Fruit fly (Drosophila melanogaster) whole organism, embryonic: ENCODE data around the gene CG10089.

Experiments
- Abd-B ChIP-seq: fragments of 200-800 bp; sonication (Bioruptor generic); optimal IDR thresholded peaks from 2 replicates; lab custom pipeline; 2018; ENCODE audit warnings: missing biosample characterization, mild to moderate bottlenecking, missing genetic modification characterization, moderate library complexity
- Ada2b ChIP-seq: fragments of 200-800 bp; sonication (Bioruptor generic); IDR thresholded peaks from 2 replicates; pipeline ENCODE4 v1.3.6; 2022; ENCODE audit warnings: missing biosample characterization, missing genetic modification characterization
- Atf3 ChIP-seq: fragments of 200-800 bp; sonication (Bioruptor generic); optimal IDR thresholded peaks from 3 replicates; lab custom pipeline; 2016; ENCODE audit warnings: missing biosample characterization, missing genetic modification characterization
- CG10267 ChIP-seq: fragments of 200-800 bp; sonication (Bioruptor generic); optimal IDR thresholded peaks from 2 replicates; lab custom pipeline; 2018; ENCODE audit warnings: missing biosample characterization, mild to moderate bottlenecking, missing genetic modification characterization, moderate library complexity
- CG11456 ChIP-seq: fragments of 200-800 bp; sonication (Bioruptor generic); IDR thresholded peaks from 3 replicates; pipeline ENCODE4 v1.3.6; 2022; ENCODE audit warnings: missing biosample characterization, missing genetic modification characterization
- CG12071 ChIP-seq: fragments of 200-800 bp; sonication (Bioruptor generic); optimal IDR thresholded peaks from 3 replicates; lab custom pipeline; 2018; ENCODE audit warnings: missing biosample characterization, mild to moderate bottlenecking, missing genetic modification characterization
- CG12155 ChIP-seq: fragments of 200-800 bp; sonication (Bioruptor generic); optimal IDR thresholded peaks from 3 replicates; lab custom pipeline; 2016; ENCODE audit warnings: missing biosample characterization, missing genetic modification characterization
- CG13775 ChIP-seq: fragments of 200-800 bp; sonication (Bioruptor generic); optimal IDR thresholded peaks from 3 replicates; lab custom pipeline; 2017; ENCODE audit warnings: missing biosample characterization, mild to moderate bottlenecking, missing genetic modification characterization
- CG15479 ChIP-seq: fragments of 200-800 bp; sonication (Bioruptor generic); optimal IDR thresholded peaks from 3 replicates; lab custom pipeline; 2019; ENCODE audit warnings: missing biosample characterization, mild to moderate bottlenecking, missing genetic modification characterization, moderate library complexity
- CG15601 ChIP-seq: fragments of 200-800 bp; sonication (Bioruptor generic); optimal IDR thresholded peaks from 3 replicates; lab custom pipeline; 2019; ENCODE audit warnings: missing biosample characterization, mild to moderate bottlenecking, missing genetic modification characterization, moderate library complexity
- CG16863 ChIP-seq: fragments of 200-800 bp; sonication (Bioruptor generic); optimal IDR thresholded peaks from 3 replicates; lab custom pipeline; 2016; ENCODE audit warnings: missing biosample characterization, missing genetic modification characterization
- CG18764 ChIP-seq: fragments of 200-800 bp; sonication (Bioruptor generic); optimal IDR thresholded peaks from 3 replicates; lab custom pipeline; 2016; ENCODE audit warnings: missing biosample characterization, missing genetic modification characterization
- CG2129 ChIP-seq: fragments of 200-800 bp; sonication (Bioruptor generic); IDR thresholded peaks from 2 replicates; pipeline ENCODE4 v1.3.6; 2022; ENCODE audit warnings: missing biosample characterization, missing genetic modification characterization; ENCODE audit not compliant: partially characterized antibody
- CG2712 ChIP-seq: fragments of 200-800 bp; optimal IDR thresholded peaks from 3 replicates; lab custom pipeline; 2019; ENCODE audit warnings: missing biosample characterization, mild to moderate bottlenecking, missing genetic modification characterization, moderate library complexity
- CG30431 ChIP-seq: fragments of 200-800 bp; sonication (Bioruptor generic); optimal IDR thresholded peaks from 2 replicates; lab custom pipeline; 2017; ENCODE audit warnings: missing biosample characterization, missing genetic modification characterization
- CG3847 ChIP-seq: fragments of 200-800 bp; sonication (Bioruptor generic); IDR thresholded peaks from 2 replicates; pipeline ENCODE4 v1.3.6; 2022; ENCODE audit warnings: missing biosample characterization, missing genetic modification characterization
- CG3995 ChIP-seq: fragments of 200-800 bp; sonication (Bioruptor generic); optimal IDR thresholded peaks from 3 replicates; lab custom pipeline; 2016; ENCODE audit warnings: missing biosample characterization, missing genetic modification characterization
- CG4820 ChIP-seq: fragments of 200-800 bp; sonication (Bioruptor generic); optimal IDR thresholded peaks from 3 replicates; lab custom pipeline; 2016; ENCODE audit warnings: missing biosample characterization, missing genetic modification characterization
- CG6254 ChIP-seq: fragments of 200-800 bp; sonication (Bioruptor generic); optimal IDR thresholded peaks from 3 replicates; lab custom pipeline; 2017; ENCODE audit warnings: mild to moderate bottlenecking, missing biosample characterization, missing genetic modification reagents, missing genetic modification characterization
- CG6765 ChIP-seq: fragments of 200-800 bp; sonication (Bioruptor generic); optimal IDR thresholded peaks from 3 replicates; lab custom pipeline; 2017; ENCODE audit warnings: missing biosample characterization, mild to moderate bottlenecking, missing genetic modification characterization
- CG7745 ChIP-seq: fragments of 200-800 bp; sonication (Bioruptor generic); optimal IDR thresholded peaks from 2 replicates; lab custom pipeline; 2018; ENCODE audit warnings: missing biosample characterization, mild to moderate bottlenecking, missing genetic modification characterization, moderate library complexity
- Camta ChIP-seq: fragments of 200-800 bp; sonication (Bioruptor generic); optimal IDR thresholded peaks from 2 replicates; lab custom pipeline; 2016; ENCODE audit warnings: missing biosample characterization, missing genetic modification characterization
- Deaf1 ChIP-seq: fragments of 200-800 bp; optimal IDR thresholded peaks from 3 replicates; lab custom pipeline; 2019; ENCODE audit warnings: missing biosample characterization, mild to moderate bottlenecking, missing genetic modification characterization, moderate library complexity
- Dfd ChIP-seq, 2 experiments: fragments of >200 bp; optimal IDR thresholded peaks; 2 replicates each; lab custom pipeline; 2017; ENCODE audit warnings: missing biosample characterization in 2 of 2, missing genetic modification characterization in 2 of 2
- Gsc ChIP-seq: fragments of 200-800 bp; sonication (Bioruptor generic); IDR thresholded peaks from 2 replicates; pipeline ENCODE4 v1.3.6; 2022; ENCODE audit warnings: missing biosample characterization, missing genetic modification characterization
- HmgZ ChIP-seq: fragments of 200-800 bp; sonication (Bioruptor generic); optimal IDR thresholded peaks from 2 replicates; lab custom pipeline; 2018; ENCODE audit warnings: missing biosample characterization, mild to moderate bottlenecking, missing genetic modification characterization
- MBD-R2 ChIP-seq: fragments of 200-800 bp; sonication (Bioruptor generic); IDR thresholded peaks from 2 replicates; pipeline ENCODE4 v1.3.6; 2022; ENCODE audit warnings: missing biosample characterization, missing genetic modification characterization
- Nf-YA ChIP-seq: fragments of 200-800 bp; sonication (Bioruptor generic); IDR thresholded peaks from 2 replicates; pipeline ENCODE4 v1.3.6; 2022; ENCODE audit warnings: missing biosample characterization, missing genetic modification characterization
- PHDP ChIP-seq: fragments of 200-800 bp; sonication (Bioruptor generic); optimal IDR thresholded peaks from 3 replicates; lab custom pipeline; 2018; ENCODE audit warnings: missing biosample characterization, mild to moderate bottlenecking, missing genetic modification characterization, moderate library complexity
- Rx ChIP-seq: fragments of 200-800 bp; sonication (Bioruptor generic); IDR thresholded peaks from 2 replicates; pipeline ENCODE4 v1.3.6; 2022; ENCODE audit warnings: missing biosample characterization, missing genetic modification characterization
- Spps ChIP-seq: fragments of 200-800 bp; sonication (Bioruptor generic); optimal IDR thresholded peaks from 2 replicates; lab custom pipeline; 2018; ENCODE audit warnings: missing biosample characterization, mild to moderate bottlenecking, missing genetic modification characterization
- TFAM ChIP-seq: fragments of 200-800 bp; sonication (Bioruptor generic); optimal IDR thresholded peaks from 2 replicates; lab custom pipeline; 2017; ENCODE audit warnings: missing biosample characterization, missing genetic modification characterization, inconsistent platforms
- Taf1 ChIP-seq: fragments of 200-800 bp; sonication (Bioruptor generic); IDR thresholded peaks from 2 replicates; pipeline ENCODE4 v1.3.6; 2022; ENCODE audit warnings: missing biosample characterization, missing genetic modification characterization
- Xrp1 ChIP-seq: fragments of 200-800 bp; sonication (Bioruptor generic); IDR thresholded peaks from 2 replicates; pipeline ENCODE4 v1.3.6; 2022; ENCODE audit warnings: missing biosample characterization, missing genetic modification characterization
- crp ChIP-seq, 2 experiments: fragments of 200-800 bp; sonication (Bioruptor generic); optimal IDR thresholded peaks; 2 replicates in 1 of 2; 3 replicates in 1 of 2; lab custom pipeline; 2017; ENCODE audit warnings: missing biosample characterization in 2 of 2, missing genetic modification characterization in 2 of 2, mild to moderate bottlenecking in 1 of 2, moderate library complexity in 1 of 2
- danr ChIP-seq: fragments of 200-800 bp; sonication (Bioruptor generic); IDR thresholded peaks from 2 replicates; pipeline ENCODE4 v1.3.6; 2022; ENCODE audit warnings: missing biosample characterization, missing genetic modification characterization
- dimm ChIP-seq: fragments of 200-800 bp; sonication (Bioruptor generic); IDR thresholded peaks from 2 replicates; pipeline ENCODE4 v1.3.6; 2022; ENCODE audit warnings: missing biosample characterization, missing genetic modification characterization
- fd64A ChIP-seq: fragments of 200-800 bp; sonication (Bioruptor generic); optimal IDR thresholded peaks from 3 replicates; lab custom pipeline; 2018; ENCODE audit warnings: missing biosample characterization, mild to moderate bottlenecking, missing genetic modification characterization
- jigr1 ChIP-seq: fragments of 200-800 bp; sonication (Bioruptor generic); IDR thresholded peaks from 3 replicates; pipeline ENCODE4 v1.3.6; 2022; ENCODE audit warnings: missing biosample characterization, missing genetic modification characterization
- mam ChIP-seq: fragments of 200-800 bp; sonication (Bioruptor generic); optimal IDR thresholded peaks from 3 replicates; lab custom pipeline; 2016; ENCODE audit warnings: missing biosample characterization, missing genetic modification characterization
- pho ChIP-seq: fragments of 200-800 bp; sonication (Bioruptor generic); optimal IDR thresholded peaks from 2 replicates; lab custom pipeline; 2016; ENCODE audit warnings: missing biosample characterization, missing genetic modification characterization
- ro ChIP-seq: fragments of 200-800 bp; sonication (Bioruptor generic); IDR thresholded peaks from 2 replicates; pipeline ENCODE4 v1.3.6; 2022; ENCODE audit warnings: missing biosample characterization, missing genetic modification characterization
- slp2 ChIP-seq: fragments of 200-800 bp; sonication (Bioruptor generic); optimal IDR thresholded peaks from 2 replicates; lab custom pipeline; 2016; ENCODE audit warnings: missing biosample characterization, missing genetic modification characterization
- sna ChIP-seq: fragments of 200-800 bp; sonication (Bioruptor generic); IDR thresholded peaks from 2 replicates; pipeline ENCODE4 v1.3.6; 2022; ENCODE audit warnings: missing biosample characterization, missing genetic modification characterization; ENCODE audit not compliant: partially characterized antibody
- ssp ChIP-seq: fragments of 200-800 bp; sonication (Bioruptor generic); IDR thresholded peaks from 2 replicates; pipeline ENCODE4 v1.3.6; 2022; ENCODE audit warnings: missing biosample characterization, missing genetic modification characterization
- unpg ChIP-seq: fragments of 200-800 bp; sonication (Bioruptor generic); optimal IDR thresholded peaks from 3 replicates; lab custom pipeline; 2018; ENCODE audit warnings: missing biosample characterization, mild to moderate bottlenecking, missing genetic modification characterization, moderate library complexity
- wek ChIP-seq: fragments of 200-800 bp; sonication (Bioruptor generic); optimal IDR thresholded peaks from 3 replicates; lab custom pipeline; 2018; ENCODE audit warnings: missing biosample characterization, mild to moderate bottlenecking, missing genetic modification characterization, moderate library complexity
- zen2 ChIP-seq: fragments of 200-800 bp; sonication (Bioruptor generic); IDR thresholded peaks from 3 replicates; pipeline ENCODE4 v1.3.6; 2022; ENCODE audit warnings: missing biosample characterization, missing genetic modification characterization; ENCODE audit not compliant: partially characterized antibody

CG10089 gene

dm6 chr3L:13476566-13477452 lies 2.2 kb upstream of the CG10089 start (continued):
- TF ChIP-seq HmgZ (tag; lab: Kevin White, UChicago) (peak; percentile 82), danr (GFP tag; lab: Robert Waterston, UW) (peak; percentile 82), CG11456 (GFP tag; lab: Robert Waterston, UW) (peak; percentile 70; the same call in 2 of the 3 replicates), ssp (GFP tag; lab: Robert Waterston, UW) (peak; percentile 82), CG12155 (GFP tag; lab: Kevin White, UChicago) (peak; percentile 87), CG15479 (GFP tag; lab: Kevin White, UChicago) (no peak), sna (GFP tag; lab: Robert Waterston, UW) (peak; percentile 79), Abd-B (GFP tag; lab: Kevin White, UChicago) (peak; percentile 84), CG4820 (GFP tag; lab: Kevin White, UChicago) (peak; percentile 90), CG6765 (GFP tag; lab: Kevin White, UChicago) (peak; percentile 65), Spps (tag; lab: Kevin White, UChicago) (peak; percentile 68), Nf-YA (GFP tag; lab: Robert Waterston, UW) (peak; percentile 68), Xrp1 (peak; percentile 85), pho (GFP tag; lab: Kevin White, UChicago) (peak; percentile 71), Dfd (GFP tag; optimal IDR thresholded peaks at IDR 0.05; lab: Kevin White, UChicago) (no peak), Gsc (peak; percentile 56; the same call in 1 of the 2 replicates), dimm (GFP tag; lab: Robert Waterston, UW) (peak; percentile 35; the same call in 1 of the 2 replicates), Deaf1 (tag; lab: Kevin White, UChicago) (peak; percentile 74), Taf1 (GFP tag; lab: Robert Waterston, UW) (peak; percentile 64), Rx (peak; percentile 79), CG16863 (GFP tag; lab: Kevin White, UChicago) (peak; percentile 69), Ada2b (GFP tag; lab: Robert Waterston, UW) (peak; percentile 84), CG3847 (GFP tag; lab: Robert Waterston, UW) (peak; percentile 87), CG6254 (GFP tag; lab: Kevin White, UChicago) (peak; percentile 82), CG3995 (peak; percentile 48), CG13775 (GFP tag; lab: Kevin White, UChicago) (peak; percentile 91), slp2 (peak; percentile 6), CG2129 (0 out of 2 replicates have a peak, but pooled peaks have one; percentile 21), Camta (GFP tag; lab: Kevin White, UChicago) (peak; percentile 60), PHDP (tag; lab: Kevin White, UChicago) (peak; percentile 93), wek (GFP tag; lab: Kevin White, UChicago) (peak; percentile 2), TFAM (GFP tag; lab: Kevin White, UChicago) (peak; percentile 54), fd64A (GFP tag; lab: Kevin White, UChicago) (peak; percentile 77), jigr1 (GFP tag; lab: Robert Waterston, UW) (peak; percentile 77), CG7745 (tag; lab: Kevin White, UChicago) (no peak), CG12071 (peak; percentile 79), CG30431 (GFP tag; lab: Kevin White, UChicago) (peak; percentile 78), MBD-R2 (peak; percentile 54), CG10267 (peak; percentile 84), CG18764 (GFP tag; lab: Kevin White, UChicago) (peak; percentile 79), unpg (peak; percentile 87), mam (GFP tag; lab: Kevin White, UChicago) (peak; percentile 61), CG2712 (tag; lab: Kevin White, UChicago) (peak; percentile 95), Atf3 (peak; percentile 28), crp (GFP tag; optimal IDR thresholded peaks at IDR 0.05; lab: Kevin White, UChicago) (peak in 1 of 2 experiments; percentile 46), zen2 (peak; percentile 85), ro (GFP tag; lab: Robert Waterston, UW) (no peak), CG15601 (tag; lab: Kevin White, UChicago) (peak; percentile 87)
